Worm (Caenorhabditis elegans) whole organism, L2 larva: Measurements from ENCODE around the gene K03A11.4.

Experiments used
- egl-27 ChIP-seq: sonication (generic microtip); optimal IDR thresholded peaks from 3 replicates; lab custom pipeline; 2017; ENCODE audit warnings: missing biosample characterization, missing genetic modification reagents, missing genetic modification characterization
- lin-11 ChIP-seq: fragments of 150-350 bp; sonication (generic microtip); optimal IDR thresholded peaks from 2 replicates; lab custom pipeline; 2014; ENCODE audit warnings: missing biosample characterization, missing genetic modification characterization, inconsistent platforms, mixed read lengths
- mab-5 ChIP-seq: fragments of 150-350 bp; optimal IDR thresholded peaks from 2 replicates; lab custom pipeline; 2014; ENCODE audit warnings: missing biosample characterization, missing genetic modification characterization
- nhr-11 ChIP-seq: fragments of 150-350 bp; optimal IDR thresholded peaks from 2 replicates; lab custom pipeline; 2014; ENCODE audit warnings: missing biosample characterization, missing genetic modification characterization
- nhr-12 ChIP-seq: fragments of 150-350 bp; optimal IDR thresholded peaks from 2 replicates; lab custom pipeline; 2014; ENCODE audit warnings: missing biosample characterization, missing genetic modification characterization
- skn-1 ChIP-seq: sonication (generic microtip); optimal IDR thresholded peaks from 2 replicates; lab custom pipeline; 2017; ENCODE audit warnings: missing biosample characterization, missing genetic modification characterization
- unc-62 ChIP-seq: fragments of 150-350 bp; optimal IDR thresholded peaks from 2 replicates; lab custom pipeline; 2014; ENCODE audit warnings: missing biosample characterization, missing genetic modification reagents, missing genetic modification characterization
- zag-1 ChIP-seq: fragments of 150-350 bp; optimal IDR thresholded peaks from 2 replicates; lab custom pipeline; 2014; ENCODE audit warnings: missing biosample characterization, missing genetic modification characterization
- ztf-11 ChIP-seq: sonication (generic microtip); optimal IDR thresholded peaks from 2 replicates; lab custom pipeline; 2017; ENCODE audit warnings: missing biosample characterization, missing genetic modification characterization

DNA sequence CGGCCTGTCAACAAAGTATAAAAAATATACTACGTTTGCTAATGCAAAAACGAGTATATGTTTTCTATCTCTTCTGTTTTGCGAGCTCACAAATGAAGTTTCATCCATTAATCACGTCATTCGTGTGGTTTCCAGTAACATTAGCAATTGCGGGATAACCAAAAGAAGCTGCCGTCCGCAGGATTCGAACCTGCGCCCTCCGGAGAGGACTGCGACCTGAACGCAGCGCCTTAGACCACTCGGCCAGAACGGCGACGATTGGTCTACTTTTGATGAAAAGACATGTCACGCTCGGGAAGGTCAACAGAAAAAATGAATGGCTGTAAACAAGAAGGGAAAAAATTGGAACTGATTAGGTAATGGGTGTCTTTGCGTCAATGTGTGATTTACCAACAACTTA lies 39.2 kb upstream of the K03A11.4 start:
- no peak for TF ChIP-seq skn-1 (tag; lab: Kevin White, UChicago)
- TF ChIP-seq egl-27 = peak; percentile 29
- no peak for TF ChIP-seq zag-1 (tag; lab: Kevin White, UChicago)
- TF ChIP-seq mab-5 (tag; lab: Kevin White, UChicago) = no peak
- no peak for TF ChIP-seq nhr-11 (tag; lab: Kevin White, UChicago)
- no peak for TF ChIP-seq lin-11 (tag; lab: Kevin White, UChicago)
- TF ChIP-seq nhr-12 = no peak
- TF ChIP-seq unc-62 = no peak
- no peak for TF ChIP-seq ztf-11
